Fruit fly (Drosophila melanogaster): Measurements from ENCODE around the gene CG17207.

Gene CG17207

DNA sequence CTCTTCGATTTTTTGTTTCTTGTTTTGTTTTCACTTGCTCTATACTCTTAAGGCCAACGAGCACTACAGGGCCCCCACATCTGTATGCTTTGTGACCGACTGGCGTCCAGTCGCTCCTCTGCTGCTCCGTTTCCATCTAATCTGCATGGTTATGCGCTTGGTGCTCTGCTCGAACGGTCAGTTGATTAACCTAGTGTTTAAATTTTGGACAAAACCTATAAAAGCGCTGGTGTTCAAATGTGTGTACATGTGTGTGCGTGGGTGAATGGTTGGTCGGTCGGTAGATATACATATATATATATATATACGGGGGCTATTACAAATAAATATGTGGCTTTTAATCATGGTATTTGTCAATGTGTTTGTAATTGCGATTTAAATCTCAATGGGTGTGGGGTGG is 14.9 kb downstream of the CG17207 start:
- TF ChIP-seq rgr (GFP tag; optimal IDR thresholded peaks at IDR 0.05) (peak; percentile 97), foxo (GFP tag; optimal IDR thresholded peaks at IDR 0.05) (no peak), sage (GFP tag; optimal IDR thresholded peaks at IDR 0.05) (no peak), Mio (GFP tag; optimal IDR thresholded peaks at IDR 0.05) (no peak)

- no peak for TF ChIP-seq Hr78 (GFP tag; optimal IDR thresholded peaks at IDR 0.05)
- no peak for TF ChIP-seq jim (GFP tag; optimal IDR thresholded peaks at IDR 0.05)
- TF ChIP-seq CG32264 (GFP tag; optimal IDR thresholded peaks at IDR 0.05), result no peak
- TF ChIP-seq ey (GFP tag; optimal IDR thresholded peaks at IDR 0.05), result no peak
- TF ChIP-seq GATAd (GFP tag; optimal IDR thresholded peaks at IDR 0.05), result no peak
- no peak for TF ChIP-seq usp (GFP tag; optimal IDR thresholded peaks at IDR 0.05)
- no peak for TF ChIP-seq Jra (GFP tag; optimal IDR thresholded peaks at IDR 0.05)
- TF ChIP-seq Hr83 (GFP tag; optimal IDR thresholded peaks at IDR 0.05; ENCODE audit: poor library complexity, severe bottlenecking), result peak; percentile 56
Observed at dm6 chr3R:12422379-12422975, 16.5 kb downstream of the CG17207 start, which contains the start of the genes Scgbeta and CG17202. Gene Scgbeta, minus strand, starts transcription at chr3R:12422429. Gene CG17202, plus strand, starts transcription at chr3R:12422768.

- TF ChIP-seq Hnf4 (GFP tag; optimal IDR thresholded peaks at IDR 0.05) (no peak), OdsH (GFP tag; optimal IDR thresholded peaks at IDR 0.05) (no peak), Sp1 (GFP tag; optimal IDR thresholded peaks at IDR 0.05) (peak; percentile 26), dmrt93B (GFP tag; optimal IDR thresholded peaks at IDR 0.05) (no peak), usp (GFP tag; optimal IDR thresholded peaks at IDR 0.05) (no peak), Rel (GFP tag; optimal IDR thresholded peaks at IDR 0.05) (no peak), Rel (tag; optimal IDR thresholded peaks at IDR 0.05) (peak; percentile 83), CrebA (GFP tag; optimal IDR thresholded peaks at IDR 0.05; ENCODE audit: borderline replicate concordance) (no peak), jim (GFP tag; optimal IDR thresholded peaks at IDR 0.05) (no peak), pan (optimal IDR thresholded peaks at IDR 0.05) (no peak), psq (GFP tag; optimal IDR thresholded peaks at IDR 0.05) (peak; percentile 4), tai (GFP tag; optimal IDR thresholded peaks at IDR 0.05) (no peak), CG9705 (GFP tag; optimal IDR thresholded peaks at IDR 0.05) (no peak)
Observed at dm6 chr3R:12413274-12413958, 25.5 kb downstream of the CG17207 start, which contains the start of the genes Dip-C and pps. Gene Dip-C, minus strand, starts transcription at chr3R:12413759. Gene pps, plus strand, starts transcription at chr3R:12413828.

DNA sequence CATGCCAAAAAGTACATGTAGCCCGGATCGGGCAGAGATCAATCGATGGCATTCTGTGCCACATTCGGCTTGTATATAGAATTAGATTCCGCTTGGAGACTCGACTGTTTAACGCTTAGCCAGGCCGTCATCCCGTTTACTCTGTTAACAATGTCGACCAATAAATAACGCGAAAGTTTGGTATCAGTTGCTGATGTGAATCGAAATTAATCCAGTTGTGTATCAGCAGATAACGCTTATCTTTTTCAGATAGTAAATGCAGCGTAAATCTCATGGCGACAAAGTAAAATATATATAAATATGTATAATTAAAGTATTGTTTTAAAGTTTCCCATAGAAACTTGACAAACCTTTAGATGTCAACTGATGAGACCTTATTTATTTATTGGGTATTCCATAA is 27.5 kb downstream of the CG17207 start:
- TF ChIP-seq sage (GFP tag; optimal IDR thresholded peaks at IDR 0.05) (no peak), pan (optimal IDR thresholded peaks at IDR 0.05) (no peak), Hr78 (GFP tag; optimal IDR thresholded peaks at IDR 0.05) (no peak), lola (GFP tag; optimal IDR thresholded peaks at IDR 0.05) (no peak), br (GFP tag; optimal IDR thresholded peaks at IDR 0.05) (no peak), CrebA (GFP tag; optimal IDR thresholded peaks at IDR 0.05; ENCODE audit: borderline replicate concordance) (no peak), dl (GFP tag; optimal IDR thresholded peaks at IDR 0.05; ENCODE audit: insufficient read depth in 1 of 2, partially characterized antibody in 2 of 2) (no peak), foxo (GFP tag; optimal IDR thresholded peaks at IDR 0.05) (no peak), usp (GFP tag; optimal IDR thresholded peaks at IDR 0.05) (no peak)

- TF ChIP-seq GATAd (GFP tag; optimal IDR thresholded peaks at IDR 0.05) (no peak), Sp1 (GFP tag; optimal IDR thresholded peaks at IDR 0.05) (peak; percentile 22), fru (GFP tag; optimal IDR thresholded peaks at IDR 0.05) (peak; percentile 17), pan (optimal IDR thresholded peaks at IDR 0.05) (no peak), Rel (GFP tag; optimal IDR thresholded peaks at IDR 0.05) (no peak), Rel (tag; optimal IDR thresholded peaks at IDR 0.05) (peak; percentile 27), foxo (GFP tag; optimal IDR thresholded peaks at IDR 0.05) (no peak), sv (GFP tag; optimal IDR thresholded peaks at IDR 0.05) (no peak), jim (GFP tag; optimal IDR thresholded peaks at IDR 0.05) (no peak), woc (GFP tag; optimal IDR thresholded peaks at IDR 0.05) (no peak), br (GFP tag; optimal IDR thresholded peaks at IDR 0.05) (no peak), HLH106 (tag; optimal IDR thresholded peaks at IDR 0.05) (peak; percentile 7)
Observed at dm6 chr3R:12408160-12408559, 30.8 kb downstream of the CG17207 start, which contains the start of gene CG5196. Gene CG5196, plus strand, starts transcription at chr3R:12408316.

All from whole organism, wandering third instar larva.